Worm (Caenorhabditis elegans) whole organism, late embryonic: Measurements from ENCODE around the gene B0334.4.

Experiments used
- C08G9.2 ChIP-seq: sonication (generic microtip); optimal IDR thresholded peaks from 2 replicates; lab custom pipeline; 2016; ENCODE audit warnings: mild to moderate bottlenecking, missing genetic modification characterization, moderate library complexity, missing compliant biosample characterization
- F13H6.1 ChIP-seq: sonication (generic microtip); optimal IDR thresholded peaks from 2 replicates; lab custom pipeline; 2016; ENCODE audit warnings: missing genetic modification characterization, missing compliant biosample characterization
- K02D7.2 ChIP-seq: sonication (generic microtip); optimal IDR thresholded peaks from 2 replicates; lab custom pipeline; 2017; ENCODE audit warnings: mild to moderate bottlenecking, missing genetic modification characterization, missing compliant biosample characterization
- T23F11.4 ChIP-seq: fragments of 200-800 bp; sonication (Bioruptor generic); optimal IDR thresholded peaks from 2 replicates; lab custom pipeline; 2018; ENCODE audit warnings: mild to moderate bottlenecking, missing genetic modification characterization, missing compliant biosample characterization
- Y22D7AL.16 ChIP-seq: sonication (generic microtip); optimal IDR thresholded peaks from 2 replicates; lab custom pipeline; 2016; ENCODE audit warnings: missing genetic modification characterization, missing compliant biosample characterization
- ahr-1 ChIP-seq: sonication (generic microtip); optimal IDR thresholded peaks from 2 replicates; lab custom pipeline; 2016; ENCODE audit warnings: missing genetic modification characterization, missing compliant biosample characterization
- ama-1 ChIP-seq: fragments of 150-350 bp; optimal IDR thresholded peaks from 2 replicates; lab custom pipeline; 2014
- ceh-14 ChIP-seq: sonication (generic microtip); optimal IDR thresholded peaks from 2 replicates; lab custom pipeline; 2016; ENCODE audit warnings: missing genotype, missing genetic modification characterization, missing compliant biosample characterization
- ceh-19 ChIP-seq: fragments of 200-800 bp; sonication (Bioruptor generic); optimal IDR thresholded peaks from 2 replicates; lab custom pipeline; 2018; ENCODE audit warnings: mild to moderate bottlenecking, missing genetic modification characterization, missing compliant biosample characterization
- ceh-2 ChIP-seq: sonication (generic microtip); optimal IDR thresholded peaks from 2 replicates; lab custom pipeline; 2016; ENCODE audit warnings: missing genotype, missing genetic modification characterization, missing compliant biosample characterization
- ceh-22 ChIP-seq: sonication (generic microtip); optimal IDR thresholded peaks from 2 replicates; lab custom pipeline; 2017; ENCODE audit warnings: missing biosample characterization, missing genetic modification characterization
- ceh-24 ChIP-seq: sonication (generic microtip); optimal IDR thresholded peaks from 2 replicates; lab custom pipeline; 2016; ENCODE audit warnings: mild to moderate bottlenecking, missing genetic modification characterization, missing compliant biosample characterization
- ceh-30 ChIP-seq: fragments of 150-350 bp; optimal IDR thresholded peaks from 2 replicates; lab custom pipeline; 2014; ENCODE audit warnings: missing biosample characterization, missing genetic modification characterization
- ceh-31 ChIP-seq: sonication (generic microtip); optimal IDR thresholded peaks from 2 replicates; lab custom pipeline; 2016; ENCODE audit warnings: missing genetic modification characterization, missing compliant biosample characterization
- ceh-34 ChIP-seq: sonication (generic microtip); optimal IDR thresholded peaks from 2 replicates; lab custom pipeline; 2016; ENCODE audit warnings: mild to moderate bottlenecking, missing genetic modification characterization, missing compliant biosample characterization
- ceh-48 ChIP-seq: sonication (generic microtip); optimal IDR thresholded peaks from 2 replicates; lab custom pipeline; 2016; ENCODE audit warnings: missing genetic modification characterization, inconsistent platforms, missing compliant biosample characterization
- ceh-6 ChIP-seq: fragments of 200-800 bp; sonication (Bioruptor generic); optimal IDR thresholded peaks from 2 replicates; lab custom pipeline; 2018; ENCODE audit warnings: mild to moderate bottlenecking, missing genetic modification characterization, missing compliant biosample characterization
- ceh-9 ChIP-seq: sonication (generic microtip); optimal IDR thresholded peaks from 2 replicates; lab custom pipeline; 2016; ENCODE audit warnings: mild to moderate bottlenecking, missing genetic modification characterization, inconsistent platforms, missing compliant biosample characterization
- che-1 ChIP-seq: sonication (generic microtip); optimal IDR thresholded peaks from 2 replicates; lab custom pipeline; 2016; ENCODE audit warnings: mild to moderate bottlenecking, missing genetic modification characterization, missing compliant biosample characterization
- dmd-4 ChIP-seq: sonication (generic microtip); optimal IDR thresholded peaks from 2 replicates; lab custom pipeline; 2016; ENCODE audit warnings: borderline replicate concordance, missing genetic modification characterization, missing compliant biosample characterization
- elt-4 ChIP-seq: sonication (generic microtip); optimal IDR thresholded peaks from 2 replicates; lab custom pipeline; 2016; ENCODE audit warnings: missing genetic modification characterization, missing compliant biosample characterization
- ets-4 ChIP-seq: sonication (generic microtip); optimal IDR thresholded peaks from 2 replicates; lab custom pipeline; 2016; ENCODE audit warnings: missing genetic modification characterization, missing compliant biosample characterization
- fax-1 ChIP-seq: sonication (generic microtip); optimal IDR thresholded peaks from 2 replicates; lab custom pipeline; 2016; ENCODE audit warnings: missing genotype, missing genetic modification characterization, missing compliant biosample characterization
- fkh-6 ChIP-seq: sonication (generic microtip); optimal IDR thresholded peaks from 2 replicates; lab custom pipeline; 2016; ENCODE audit warnings: missing genetic modification characterization, missing compliant biosample characterization
- gmeb-2 ChIP-seq: sonication (generic microtip); optimal IDR thresholded peaks from 2 replicates; lab custom pipeline; 2016; ENCODE audit warnings: missing genetic modification characterization, inconsistent platforms, missing compliant biosample characterization
- hlh-13 ChIP-seq: fragments of 200-800 bp; sonication (Bioruptor generic); optimal IDR thresholded peaks from 2 replicates; lab custom pipeline; 2018; ENCODE audit warnings: mild to moderate bottlenecking, missing genetic modification characterization, missing compliant biosample characterization
- hlh-15 ChIP-seq: sonication (generic microtip); optimal IDR thresholded peaks from 2 replicates; lab custom pipeline; 2016; ENCODE audit warnings: missing genetic modification characterization, missing compliant biosample characterization
- hlh-30 ChIP-seq: sonication (generic microtip); optimal IDR thresholded peaks from 2 replicates; lab custom pipeline; 2017; ENCODE audit warnings: antibody characterized with exemption, missing genetic modification characterization, missing compliant biosample characterization; ENCODE audit not compliant: insufficient read depth
- hlh-6 ChIP-seq: sonication (generic microtip); optimal IDR thresholded peaks from 2 replicates; lab custom pipeline; 2016; ENCODE audit warnings: missing genotype, missing genetic modification characterization, missing compliant biosample characterization
- hlh-8 ChIP-seq: sonication (generic microtip); optimal IDR thresholded peaks from 2 replicates; lab custom pipeline; 2016; ENCODE audit warnings: missing genotype, missing genetic modification characterization, missing compliant biosample characterization
- lim-6 ChIP-seq: sonication (generic microtip); optimal IDR thresholded peaks from 2 replicates; lab custom pipeline; 2016; ENCODE audit warnings: missing genetic modification characterization, missing compliant biosample characterization
- lin-11 ChIP-seq: fragments of 200-800 bp; sonication (Bioruptor generic); optimal IDR thresholded peaks from 2 replicates; lab custom pipeline; 2018; ENCODE audit warnings: mild to moderate bottlenecking, missing genetic modification characterization, missing compliant biosample characterization
- madf-2 ChIP-seq: sonication (generic microtip); optimal IDR thresholded peaks from 2 replicates; lab custom pipeline; 2017; ENCODE audit warnings: missing genetic modification characterization, missing compliant biosample characterization
- mec-3 ChIP-seq: sonication (generic microtip); optimal IDR thresholded peaks from 2 replicates; lab custom pipeline; 2016; ENCODE audit warnings: borderline replicate concordance, missing genetic modification characterization, missing compliant biosample characterization
- nfya-1 ChIP-seq: sonication (generic microtip); optimal IDR thresholded peaks from 2 replicates; lab custom pipeline; 2017; ENCODE audit warnings: missing genetic modification characterization, mild to moderate bottlenecking, missing compliant biosample characterization, antibody characterized with exemption, moderate library complexity
- nhr-232 ChIP-seq: sonication (generic microtip); optimal IDR thresholded peaks from 2 replicates; lab custom pipeline; 2016; ENCODE audit warnings: missing genetic modification characterization, missing compliant biosample characterization
- npax-4 ChIP-seq: sonication (generic microtip); optimal IDR thresholded peaks from 2 replicates; lab custom pipeline; 2016; ENCODE audit warnings: missing genetic modification characterization, missing compliant biosample characterization
- odd-2 ChIP-seq: sonication (generic microtip); optimal IDR thresholded peaks from 2 replicates; lab custom pipeline; 2017; ENCODE audit warnings: antibody characterized with exemption, mild to moderate bottlenecking, missing genetic modification characterization, missing compliant biosample characterization
- pag-3 ChIP-seq: sonication (generic microtip); optimal IDR thresholded peaks from 2 replicates; lab custom pipeline; 2016; ENCODE audit warnings: missing compliant biosample characterization, missing genetic modification characterization, borderline replicate concordance
- pax-1 ChIP-seq: fragments of 150-350 bp; optimal IDR thresholded peaks from 2 replicates; lab custom pipeline; 2014; ENCODE audit warnings: missing biosample characterization, missing genetic modification characterization
- pha-2 ChIP-seq: sonication (generic microtip); optimal IDR thresholded peaks from 2 replicates; lab custom pipeline; 2017; ENCODE audit warnings: mild to moderate bottlenecking, missing genetic modification characterization, missing compliant biosample characterization
- pha-4 ChIP-seq: fragments of 150-350 bp; optimal IDR thresholded peaks from 2 replicates; lab custom pipeline; 2018; ENCODE audit warnings: missing biosample characterization, missing genetic modification reagents, missing genetic modification characterization
- pqm-1 ChIP-seq: sonication (generic microtip); optimal IDR thresholded peaks from 2 replicates; lab custom pipeline; 2016; ENCODE audit warnings: missing genetic modification characterization, missing compliant biosample characterization
- pros-1 ChIP-seq: fragments of 150-350 bp; optimal IDR thresholded peaks from 2 replicates; lab custom pipeline; 2014; ENCODE audit warnings: missing biosample characterization, missing genetic modification reagents, missing genetic modification characterization
- rnt-1 ChIP-seq: sonication (generic microtip); optimal IDR thresholded peaks from 2 replicates; lab custom pipeline; 2016; ENCODE audit warnings: missing genetic modification characterization, missing compliant biosample characterization
- sox-2 ChIP-seq: fragments of 200-800 bp; sonication (Bioruptor generic); IDR thresholded peaks from 2 replicates; pipeline ENCODE4 v1.3.6; 2022; ENCODE audit warnings: missing genetic modification reagents, missing genetic modification characterization, missing compliant biosample characterization
- syd-9 ChIP-seq: sonication (generic microtip); optimal IDR thresholded peaks from 2 replicates; lab custom pipeline; 2016; ENCODE audit warnings: mild to moderate bottlenecking, missing genetic modification characterization, moderate library complexity, missing compliant biosample characterization
- tbx-2 ChIP-seq: sonication (generic microtip); optimal IDR thresholded peaks from 2 replicates; lab custom pipeline; 2016; ENCODE audit warnings: missing genetic modification characterization, missing compliant biosample characterization
- tbx-7 ChIP-seq: sonication (generic microtip); optimal IDR thresholded peaks from 2 replicates; lab custom pipeline; 2016; ENCODE audit warnings: missing genotype, missing genetic modification characterization, missing compliant biosample characterization
- ttx-3 ChIP-seq: sonication (generic microtip); optimal IDR thresholded peaks from 2 replicates; lab custom pipeline; 2016; ENCODE audit warnings: missing genetic modification reagents, missing genetic modification characterization, missing compliant biosample characterization
- unc-42 ChIP-seq: sonication (generic microtip); optimal IDR thresholded peaks from 2 replicates; lab custom pipeline; 2016; ENCODE audit warnings: missing genotype, missing genetic modification characterization, missing compliant biosample characterization
- unc-55 ChIP-seq: sonication (generic microtip); optimal IDR thresholded peaks from 2 replicates; lab custom pipeline; 2017; ENCODE audit warnings: missing biosample characterization, missing genetic modification reagents, missing genetic modification characterization
- unc-86 ChIP-seq: sonication (generic microtip); optimal IDR thresholded peaks from 2 replicates; lab custom pipeline; 2016; ENCODE audit warnings: missing genetic modification characterization, missing compliant biosample characterization
- zip-5 ChIP-seq: sonication (generic microtip); optimal IDR thresholded peaks from 2 replicates; lab custom pipeline; 2016; ENCODE audit warnings: missing genetic modification characterization, missing compliant biosample characterization
- ztf-16 ChIP-seq: sonication (generic microtip); optimal IDR thresholded peaks from 2 replicates; lab custom pipeline; 2017; ENCODE audit warnings: missing genetic modification characterization, missing compliant biosample characterization

Gene B0334.4

DNA sequence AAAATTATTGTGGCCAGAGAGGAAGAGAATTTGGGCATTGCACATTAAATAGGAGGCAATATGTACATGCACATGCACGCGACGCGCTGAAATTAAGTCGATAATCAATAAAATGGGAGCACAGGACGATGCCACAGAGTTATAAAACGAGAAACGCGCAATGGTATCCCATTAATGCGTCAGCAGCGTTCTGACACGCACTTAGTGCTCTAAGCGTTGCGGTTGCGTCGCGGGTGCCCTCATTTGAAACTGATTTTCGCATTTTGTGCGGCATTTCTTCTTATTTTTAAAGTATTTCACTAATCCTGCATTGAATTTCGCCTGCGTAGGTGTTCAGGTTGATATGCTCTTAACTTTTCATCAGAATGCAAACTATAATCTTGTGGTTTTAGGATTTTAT, 42.5 kb upstream of the B0334.4 start, which contains the start of gene rsp-1:
Gene rsp-1, plus strand, starts transcription at position 338 of the 400 bp plus-strand sequence.
- TF ChIP-seq syd-9 (tag; lab: Kevin White, UChicago) (peak; percentile 45), ceh-2 (peak; percentile 43), ceh-48 (peak; percentile 88), ceh-19 (GFP tag; lab: Kevin White, UChicago) (no peak), Y22D7AL.16 (peak; percentile 37), mec-3 (tag; lab: Kevin White, UChicago) (no peak), K02D7.2 (tag; lab: Kevin White, UChicago) (no peak), pag-3 (tag; lab: Kevin White, UChicago) (peak; percentile 42), hlh-13 (GFP tag; lab: Kevin White, UChicago) (no peak), unc-86 (peak; percentile 23), fkh-6 (tag; lab: Kevin White, UChicago) (peak; percentile 33), ets-4 (tag; lab: Kevin White, UChicago) (peak; percentile 18), fax-1 (peak; percentile 38), elt-4 (tag; lab: Kevin White, UChicago) (no peak), zip-5 (tag; lab: Kevin White, UChicago) (no peak), odd-2 (tag; lab: Kevin White, UChicago) (no peak), ceh-31 (tag; lab: Kevin White, UChicago) (peak; percentile 78), pqm-1 (tag; lab: Kevin White, UChicago) (no peak), ceh-24 (tag; lab: Kevin White, UChicago) (no peak), rnt-1 (peak; percentile 71), nhr-232 (no peak), lim-6 (tag; lab: Kevin White, UChicago) (peak; percentile 55), tbx-7 (tag; lab: Kevin White, UChicago) (no peak), gmeb-2 (tag; lab: Kevin White, UChicago) (peak; percentile 35), pros-1 (tag; lab: Kevin White, UChicago) (no peak), ceh-9 (tag; lab: Kevin White, UChicago) (no peak), ceh-30 (tag; lab: Kevin White, UChicago) (peak; percentile 47), ceh-34 (peak; percentile 58), F13H6.1 (tag; lab: Kevin White, UChicago) (peak; percentile 40), ztf-16 (tag; lab: Kevin White, UChicago) (peak; percentile 55), pha-2 (tag; lab: Kevin White, UChicago) (peak; percentile 33), hlh-30 (tag; lab: Kevin White, UChicago) (peak; percentile 17), ceh-14 (tag; lab: Kevin White, UChicago) (peak; percentile 48), ahr-1 (no peak), T23F11.4 (peak; percentile 8), madf-2 (tag; lab: Kevin White, UChicago) (peak; percentile 49), ama-1 (lab: Kevin White, UChicago) (no peak), unc-55 (GFP tag; lab: Kevin White, UChicago) (peak; percentile 34), ttx-3 (tag; lab: Kevin White, UChicago) (no peak), npax-4 (tag; lab: Kevin White, UChicago) (no peak), tbx-2 (tag; lab: Kevin White, UChicago) (peak; percentile 77), sox-2 (GFP tag; lab: Robert Waterston, UW) (no peak), pha-4 (no peak), unc-42 (peak; percentile 81), ceh-22 (no peak), pax-1 (tag; lab: Kevin White, UChicago) (no peak), hlh-8 (tag; lab: Kevin White, UChicago) (no peak), che-1 (tag; lab: Kevin White, UChicago) (peak; percentile 6), hlh-6 (tag; lab: Kevin White, UChicago) (no peak), lin-11 (tag; lab: Kevin White, UChicago) (no peak), C08G9.2 (peak; percentile 19), ceh-6 (GFP tag; lab: Kevin White, UChicago) (peak; percentile 36), dmd-4 (tag; lab: Kevin White, UChicago) (no peak), hlh-15 (tag; lab: Kevin White, UChicago) (no peak), nfya-1 (tag; lab: Kevin White, UChicago) (peak; percentile 80)
